Fruit fly (Drosophila melanogaster): ENCODE measurements around the gene frma.

The frma gene

DNA sequence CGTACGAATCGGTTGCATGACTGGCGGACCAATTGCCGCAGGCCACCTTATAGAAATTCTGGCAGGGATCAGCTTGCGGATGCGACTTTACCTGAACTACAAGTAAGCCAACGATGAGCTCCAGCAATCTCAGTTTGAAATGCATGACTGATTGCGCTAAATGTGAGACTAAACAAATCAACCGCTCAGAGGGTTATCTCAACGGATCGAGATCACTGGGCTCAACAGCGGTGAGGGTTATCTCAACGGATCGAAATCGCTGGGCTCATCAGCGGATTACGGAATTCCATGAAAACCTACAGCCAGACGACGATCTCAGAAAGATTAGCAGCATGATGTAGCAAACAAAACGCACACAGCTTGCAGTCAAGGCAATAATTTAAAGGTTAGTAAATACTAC is at the start of gene frma:
frma (minus strand) TSS at position 152 of the 400 bp plus-strand sequence.
- TF ChIP-seq CG8478 (optimal IDR thresholded peaks at IDR 0.05) = no peak
- no peak for TF ChIP-seq EcR (GFP tag; optimal IDR thresholded peaks at IDR 0.05)
- no peak for TF ChIP-seq pan (optimal IDR thresholded peaks at IDR 0.05)
- no peak for TF ChIP-seq usp (GFP tag; optimal IDR thresholded peaks at IDR 0.05)
- TF ChIP-seq psq (optimal IDR thresholded peaks at IDR 0.05) = no peak
- no peak for TF ChIP-seq Dll (optimal IDR thresholded peaks at IDR 0.05)

DNA sequence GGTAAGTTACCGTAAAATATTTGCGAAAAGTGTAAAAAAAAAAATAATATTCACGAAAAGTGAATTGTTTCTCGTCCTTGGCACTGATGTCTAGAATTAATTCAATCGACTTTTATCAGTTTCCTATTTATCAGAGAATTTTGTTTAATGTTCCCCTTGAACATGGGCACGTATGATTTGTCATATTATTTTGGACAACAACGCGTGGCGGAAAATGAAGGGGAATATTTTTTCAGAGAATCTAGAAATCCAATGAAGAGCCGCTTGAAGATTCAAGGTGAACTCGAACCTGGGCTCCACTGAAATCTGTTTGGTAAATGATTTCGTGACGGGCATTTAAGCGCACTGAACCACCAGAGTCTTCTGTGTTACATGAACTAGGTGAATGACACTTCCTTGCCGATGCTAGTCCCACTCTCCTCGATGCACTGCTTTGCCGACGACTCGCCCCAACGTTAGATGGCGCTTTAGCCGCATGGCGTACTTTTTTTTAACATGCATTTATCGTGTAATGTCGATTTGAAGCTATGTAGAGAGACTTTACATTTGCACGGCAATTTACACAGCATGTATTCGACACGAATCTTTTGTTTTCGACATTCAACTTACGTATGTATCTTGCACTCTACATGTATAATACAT is 28.5 kb upstream of the frma start:
- TF ChIP-seq CG8478 (optimal IDR thresholded peaks at IDR 0.05) = no peak
- no peak for TF ChIP-seq Dll (optimal IDR thresholded peaks at IDR 0.05)
- TF ChIP-seq usp (GFP tag; optimal IDR thresholded peaks at IDR 0.05) = no peak
- no peak for TF ChIP-seq psq (optimal IDR thresholded peaks at IDR 0.05)
- no peak for TF ChIP-seq EcR (GFP tag; optimal IDR thresholded peaks at IDR 0.05)
- TF ChIP-seq pan (optimal IDR thresholded peaks at IDR 0.05) = no peak

DNA sequence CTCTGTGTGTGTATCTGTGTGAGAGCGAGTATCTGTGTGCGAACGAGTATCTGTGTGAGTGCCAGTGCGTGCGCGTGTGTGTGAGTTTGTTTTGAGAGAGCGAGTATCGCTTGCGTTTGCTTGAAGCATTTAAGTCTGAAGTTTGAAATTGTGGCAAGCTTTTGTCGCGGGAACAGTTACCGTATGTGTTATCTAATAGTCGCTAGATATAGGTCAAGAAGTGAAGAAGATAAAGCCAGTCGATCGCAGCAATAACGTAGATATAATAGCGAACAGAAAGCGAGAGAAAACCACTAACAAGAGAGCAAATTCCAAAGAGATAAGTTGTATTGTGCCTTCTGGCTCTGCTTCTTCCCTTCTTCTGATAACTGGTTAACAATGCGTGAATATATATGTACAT is 22.3 kb upstream of the frma start:
- TF ChIP-seq EcR (GFP tag; optimal IDR thresholded peaks at IDR 0.05) = no peak
- no peak for TF ChIP-seq CG8478 (optimal IDR thresholded peaks at IDR 0.05)
- no peak for TF ChIP-seq psq (optimal IDR thresholded peaks at IDR 0.05)
- TF ChIP-seq usp (GFP tag; optimal IDR thresholded peaks at IDR 0.05) = no peak
- TF ChIP-seq Dll (optimal IDR thresholded peaks at IDR 0.05) = no peak
- no peak for TF ChIP-seq pan (optimal IDR thresholded peaks at IDR 0.05)

DNA sequence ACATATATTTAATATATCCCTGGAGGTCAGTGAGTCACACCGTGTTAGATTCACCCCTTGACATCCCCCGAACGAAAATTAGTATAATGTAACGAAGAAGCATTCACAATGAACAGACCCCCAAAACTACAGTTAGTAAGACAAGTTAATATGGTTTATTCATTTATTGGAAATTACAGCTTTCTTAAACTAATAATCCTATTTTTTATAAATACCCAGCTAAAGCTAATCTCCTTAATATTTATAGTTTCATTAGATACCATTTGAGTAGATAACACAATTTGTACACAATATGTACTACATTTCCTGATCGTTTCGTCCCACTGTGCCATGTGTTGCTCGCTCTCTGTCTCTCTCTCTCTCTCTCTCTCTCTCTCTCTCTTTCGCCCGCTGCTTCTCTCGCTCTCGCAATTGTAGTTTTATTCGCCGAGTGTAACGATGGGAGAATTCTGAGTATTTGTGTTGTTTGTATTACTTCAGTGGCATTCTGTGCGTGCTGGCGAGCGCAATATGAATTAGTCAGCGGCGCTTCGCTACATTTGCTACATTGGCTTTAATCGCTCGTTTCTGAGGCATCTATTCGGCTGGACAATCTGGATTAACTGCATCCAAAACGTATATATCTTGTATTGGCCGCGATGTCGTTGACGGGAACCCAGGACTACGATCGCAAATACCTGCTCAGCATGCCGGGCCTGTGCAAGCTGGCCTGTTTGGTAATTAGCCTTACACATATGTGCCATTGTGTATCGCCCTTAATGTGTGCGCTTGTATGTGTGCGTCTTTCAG is 21.1 kb upstream of the frma start:
- TF ChIP-seq EcR (GFP tag; optimal IDR thresholded peaks at IDR 0.05) (no peak), psq (optimal IDR thresholded peaks at IDR 0.05) (no peak), usp (GFP tag; optimal IDR thresholded peaks at IDR 0.05) (no peak), Dll (optimal IDR thresholded peaks at IDR 0.05) (no peak), CG8478 (optimal IDR thresholded peaks at IDR 0.05) (no peak), pan (optimal IDR thresholded peaks at IDR 0.05) (no peak)

- no peak for TF ChIP-seq psq (optimal IDR thresholded peaks at IDR 0.05)
- no peak for TF ChIP-seq pan (optimal IDR thresholded peaks at IDR 0.05)
- TF ChIP-seq Dll (optimal IDR thresholded peaks at IDR 0.05) = no peak
- TF ChIP-seq CG8478 (optimal IDR thresholded peaks at IDR 0.05) = no peak
- no peak for TF ChIP-seq usp (GFP tag; optimal IDR thresholded peaks at IDR 0.05)
- TF ChIP-seq EcR (GFP tag; optimal IDR thresholded peaks at IDR 0.05) = no peak
These were observed 20.2 kb upstream of the frma start, which contains the start of gene CG12730 for dm6 chrX:5515903-5516658. Gene CG12730 (plus strand): TSS chrX:5516608.

DNA sequence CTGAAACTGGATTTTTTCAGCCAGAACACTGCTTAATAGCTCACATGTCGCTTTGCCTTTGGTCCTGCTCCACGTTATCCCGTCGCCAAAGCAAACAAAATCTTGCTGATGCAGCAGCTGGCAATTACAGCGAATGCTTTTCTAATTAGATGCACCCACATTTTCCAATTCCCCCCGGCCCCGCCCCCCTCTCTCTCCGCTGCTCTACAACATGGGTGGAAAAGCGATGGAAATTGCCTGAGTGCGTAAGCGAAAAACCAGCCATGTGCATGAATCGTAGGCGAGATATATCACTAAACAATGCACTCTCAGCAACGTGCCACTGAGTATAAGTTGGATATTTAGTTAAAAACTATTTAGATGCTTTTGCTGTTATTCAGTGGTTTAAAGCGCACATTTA is 19.3 kb upstream of the frma start:
- TF ChIP-seq psq (optimal IDR thresholded peaks at IDR 0.05) (no peak), pan (optimal IDR thresholded peaks at IDR 0.05) (no peak), EcR (GFP tag; optimal IDR thresholded peaks at IDR 0.05) (no peak), CG8478 (optimal IDR thresholded peaks at IDR 0.05) (no peak), Dll (optimal IDR thresholded peaks at IDR 0.05) (no peak), usp (GFP tag; optimal IDR thresholded peaks at IDR 0.05) (no peak)

DNA sequence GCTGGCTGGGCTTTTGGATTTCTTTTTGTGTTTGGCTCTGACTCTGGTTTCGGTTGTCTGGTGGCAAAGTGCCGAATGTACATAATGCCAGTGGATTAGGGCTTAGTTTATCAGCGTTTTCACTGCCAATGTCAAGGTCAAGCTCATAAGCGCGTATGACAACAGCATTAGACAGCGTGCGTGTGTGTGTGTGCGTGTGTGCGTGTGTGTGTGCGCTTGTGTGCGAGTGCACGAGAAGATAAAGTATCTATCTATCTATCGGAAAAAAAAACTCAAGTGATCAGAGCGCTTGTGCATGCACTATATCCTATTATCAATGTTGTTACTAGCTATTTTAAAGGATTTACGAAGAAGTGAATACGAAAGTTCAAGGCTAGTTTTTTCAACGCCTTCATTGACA is 15.3 kb upstream of the frma start:
- TF ChIP-seq pan (optimal IDR thresholded peaks at IDR 0.05) = no peak
- TF ChIP-seq EcR (GFP tag; optimal IDR thresholded peaks at IDR 0.05) = no peak
- no peak for TF ChIP-seq Dll (optimal IDR thresholded peaks at IDR 0.05)
- TF ChIP-seq usp (GFP tag; optimal IDR thresholded peaks at IDR 0.05) = no peak
- TF ChIP-seq CG8478 (optimal IDR thresholded peaks at IDR 0.05) = no peak
- TF ChIP-seq psq (optimal IDR thresholded peaks at IDR 0.05) = no peak

DNA sequence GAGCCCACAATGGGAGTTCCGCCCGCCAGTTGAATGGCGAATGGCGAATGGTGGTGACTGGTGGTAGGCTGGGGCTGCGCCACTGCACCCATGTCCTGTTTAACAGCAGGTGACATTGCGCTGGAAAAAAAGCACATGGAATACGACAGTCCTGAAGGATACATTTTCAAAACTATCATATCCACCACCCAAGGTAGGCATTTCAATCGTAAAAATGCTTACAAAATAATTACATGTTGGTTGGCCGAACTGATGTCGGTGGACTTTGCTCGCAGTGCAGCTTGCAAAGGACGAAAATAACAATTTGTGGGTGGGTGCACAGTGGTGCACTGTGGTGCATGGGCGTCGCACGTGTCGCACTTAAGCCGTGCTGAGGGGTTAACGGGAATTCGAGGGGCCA is 8.1 kb upstream of the frma start:
- TF ChIP-seq usp (GFP tag; optimal IDR thresholded peaks at IDR 0.05) = no peak

DNA sequence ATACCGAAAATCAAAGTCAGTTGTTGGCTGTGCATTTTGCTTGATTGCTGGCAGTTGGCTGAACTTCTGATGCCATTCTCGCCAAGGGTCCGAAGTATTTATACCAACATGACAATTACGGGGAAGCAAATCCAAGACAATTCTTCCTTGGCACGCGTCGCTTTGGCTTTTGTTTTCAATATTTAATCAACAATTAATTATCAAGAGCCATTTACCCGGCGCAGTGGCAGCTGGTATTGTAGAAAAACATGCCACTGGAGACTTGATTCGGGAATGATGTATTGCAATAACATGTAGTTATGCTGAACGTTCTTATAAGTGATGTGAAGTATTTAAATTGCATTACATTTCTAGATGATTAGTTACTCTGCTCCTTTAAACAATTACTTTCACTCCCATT is 5.3 kb upstream of the frma start, which contains the start of the genes CG32762 and CG4151:
CG32762 (minus strand) TSS at position 101 of the 400 bp plus-strand sequence.
CG4151 (plus strand) TSS at position 348 of the 400 bp plus-strand sequence.
- no peak for TF ChIP-seq pan (optimal IDR thresholded peaks at IDR 0.05)
- no peak for TF ChIP-seq CG8478 (optimal IDR thresholded peaks at IDR 0.05)
- TF ChIP-seq usp (GFP tag; optimal IDR thresholded peaks at IDR 0.05) = no peak
- no peak for TF ChIP-seq psq (optimal IDR thresholded peaks at IDR 0.05)
- TF ChIP-seq EcR (GFP tag; optimal IDR thresholded peaks at IDR 0.05) = no peak

DNA sequence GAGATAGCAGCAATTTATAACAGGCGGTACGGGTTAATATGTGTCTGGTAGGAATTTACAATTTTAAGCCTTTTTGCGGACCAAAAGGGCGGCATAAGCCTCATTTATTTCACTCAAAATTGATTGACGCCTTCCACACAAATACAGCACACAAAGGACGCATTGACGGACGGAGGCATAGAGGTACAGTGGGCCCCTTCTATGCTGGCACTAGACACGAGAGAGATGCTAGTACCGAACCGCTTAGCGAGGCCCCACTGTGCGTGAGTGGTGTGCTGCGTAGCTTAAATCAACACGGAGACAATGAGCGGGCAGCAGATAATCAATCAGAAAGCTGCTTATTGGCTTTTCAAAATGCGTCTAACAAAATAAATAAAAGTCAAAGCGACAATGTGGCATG is 875 bp upstream of the frma start:
- no peak for TF ChIP-seq Dll (optimal IDR thresholded peaks at IDR 0.05)
- no peak for TF ChIP-seq EcR (GFP tag; optimal IDR thresholded peaks at IDR 0.05)
- no peak for TF ChIP-seq psq (optimal IDR thresholded peaks at IDR 0.05)
- no peak for TF ChIP-seq usp (GFP tag; optimal IDR thresholded peaks at IDR 0.05)
- TF ChIP-seq pan (optimal IDR thresholded peaks at IDR 0.05) = no peak
- TF ChIP-seq CG8478 (optimal IDR thresholded peaks at IDR 0.05) = no peak

DNA sequence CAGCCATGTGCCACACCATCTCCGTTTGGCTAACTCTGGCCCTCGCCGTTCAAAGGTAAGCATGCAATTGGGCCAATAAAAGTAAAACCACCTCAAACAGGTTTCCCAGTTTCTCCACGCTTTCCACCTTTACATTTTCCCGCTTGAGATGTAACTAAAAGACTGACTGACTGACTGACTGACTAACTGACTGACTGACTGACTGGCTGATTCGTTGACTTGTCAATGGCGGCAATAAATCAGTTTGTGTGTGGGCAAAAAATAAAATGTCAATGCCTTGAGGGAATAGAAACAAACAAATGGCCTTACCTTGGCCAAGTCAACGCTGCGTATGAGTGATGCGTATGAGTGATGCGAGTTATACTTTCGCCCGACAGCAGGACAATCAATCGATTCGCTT is 8.5 kb downstream of the frma start:
- TF ChIP-seq usp (GFP tag; optimal IDR thresholded peaks at IDR 0.05) (no peak), Dll (optimal IDR thresholded peaks at IDR 0.05) (no peak), CG8478 (optimal IDR thresholded peaks at IDR 0.05) (no peak)

DNA sequence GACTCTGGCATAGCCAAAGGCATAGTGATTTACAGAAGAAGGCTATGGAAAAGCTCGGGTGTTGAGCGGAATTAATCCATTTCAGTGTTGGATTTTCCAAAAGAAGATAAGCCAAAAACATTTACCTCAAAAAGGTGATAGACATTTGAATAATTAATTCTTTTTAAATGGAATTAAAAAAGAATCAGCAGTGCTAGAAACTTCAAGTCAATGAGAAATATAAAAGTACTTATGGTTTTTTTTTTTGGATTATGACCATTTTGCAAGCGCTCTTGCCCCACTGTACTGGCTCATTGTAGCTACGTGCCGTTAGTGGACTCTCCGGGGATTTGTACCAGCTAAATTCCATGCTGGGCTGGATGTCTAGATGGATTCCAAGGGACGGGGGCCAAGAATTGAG is 9.9 kb downstream of the frma start:
- TF ChIP-seq psq (optimal IDR thresholded peaks at IDR 0.05) (no peak), EcR (GFP tag; optimal IDR thresholded peaks at IDR 0.05) (no peak), Dll (optimal IDR thresholded peaks at IDR 0.05) (no peak), CG8478 (optimal IDR thresholded peaks at IDR 0.05) (no peak), pan (optimal IDR thresholded peaks at IDR 0.05) (no peak), usp (GFP tag; optimal IDR thresholded peaks at IDR 0.05) (no peak)
